Fruit fly (Drosophila melanogaster) ovary, adult (tissue): Measurements from ENCODE around the gene CG14207.

Experiments
- CG17801 ChIP-seq: fragments of 200-800 bp; optimal IDR thresholded peaks from 2 replicates; lab custom pipeline; 2019; ENCODE audit warnings: missing biosample characterization, mild to moderate bottlenecking, missing genetic modification characterization, moderate library complexity; ENCODE audit not compliant: partially characterized antibody

CG14207 gene

DNA sequence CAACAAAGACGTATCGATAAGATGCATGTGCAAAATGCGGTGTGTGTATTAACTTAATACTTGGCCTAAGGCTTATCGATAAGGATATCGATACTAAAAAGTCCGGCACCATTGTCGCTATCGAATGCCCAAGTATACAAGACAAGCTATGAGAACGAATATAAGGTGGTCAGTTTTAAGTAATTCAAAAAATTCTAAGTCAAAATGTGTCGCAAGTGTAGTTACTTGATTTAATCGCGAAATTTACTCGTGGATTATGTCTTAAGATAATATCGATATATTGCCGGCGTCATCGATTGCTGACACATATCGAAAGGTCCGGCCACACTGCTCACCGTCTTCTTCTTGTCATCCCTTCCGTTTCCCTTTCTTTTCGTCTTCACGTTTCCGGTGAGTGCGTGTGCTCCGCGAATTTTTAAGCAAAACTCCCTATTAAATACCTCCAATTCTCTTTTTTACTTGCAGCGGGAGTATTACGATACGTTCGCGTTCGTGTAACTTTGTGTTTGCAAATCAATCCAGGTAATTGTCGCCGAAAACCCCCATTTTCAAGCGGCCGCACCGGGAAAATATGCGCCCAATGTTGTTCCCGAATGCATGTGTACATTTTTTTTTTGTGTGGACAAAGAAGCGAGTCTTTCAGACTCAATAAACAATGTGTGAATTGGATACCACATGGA lies 7.2 kb upstream of the CG14207 start, which contains the start of gene RpS10b:
TSS of gene RpS10b (plus strand) at position 348 of the 680 bp plus-strand sequence.
- peak; percentile 91 for TF ChIP-seq CG17801

DNA sequence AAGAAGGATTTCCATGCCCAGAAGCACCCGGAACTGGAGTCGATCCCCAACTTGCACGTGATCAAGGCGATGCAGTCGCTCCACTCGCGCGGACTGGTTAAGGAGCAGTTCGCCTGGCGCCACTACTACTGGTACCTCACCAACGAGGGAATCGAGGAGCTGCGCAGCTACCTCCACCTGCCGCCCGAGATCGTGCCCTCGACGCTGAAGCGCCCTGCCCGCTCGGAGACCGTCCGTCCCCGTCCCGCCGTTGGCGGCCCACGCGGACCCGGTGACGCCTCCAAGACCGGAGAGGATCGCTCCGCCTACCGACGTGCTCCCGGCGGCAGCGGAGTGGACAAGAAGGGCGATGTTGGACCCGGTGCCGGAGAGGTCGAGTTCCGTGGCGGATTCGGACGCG lies 6.5 kb upstream of the CG14207 start:
- TF ChIP-seq CG17801, result no peak

DNA sequence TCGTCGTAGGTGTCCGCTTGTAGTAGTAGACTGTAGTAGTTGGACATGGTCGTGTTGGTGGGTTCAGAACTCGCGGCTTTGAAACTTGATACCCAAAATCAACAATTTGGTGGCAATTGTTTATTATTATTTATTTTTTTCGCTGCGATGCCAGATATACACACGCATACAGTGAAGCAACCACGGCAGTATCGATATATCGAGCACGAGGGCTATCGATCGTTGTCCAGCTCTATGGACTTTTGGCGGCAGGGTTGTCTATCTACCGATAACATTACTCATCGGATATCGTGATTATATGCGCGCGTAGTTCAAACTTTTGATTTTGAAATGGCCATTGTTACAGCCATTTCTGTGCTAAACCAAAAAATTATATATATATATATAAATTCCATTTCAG lies 3.4 kb upstream of the CG14207 start, which contains the start of gene CG14220:
TSS of gene CG14220 (minus strand) at position 208 of the 400 bp plus-strand sequence.
- TF ChIP-seq CG17801, result peak; percentile 69

DNA sequence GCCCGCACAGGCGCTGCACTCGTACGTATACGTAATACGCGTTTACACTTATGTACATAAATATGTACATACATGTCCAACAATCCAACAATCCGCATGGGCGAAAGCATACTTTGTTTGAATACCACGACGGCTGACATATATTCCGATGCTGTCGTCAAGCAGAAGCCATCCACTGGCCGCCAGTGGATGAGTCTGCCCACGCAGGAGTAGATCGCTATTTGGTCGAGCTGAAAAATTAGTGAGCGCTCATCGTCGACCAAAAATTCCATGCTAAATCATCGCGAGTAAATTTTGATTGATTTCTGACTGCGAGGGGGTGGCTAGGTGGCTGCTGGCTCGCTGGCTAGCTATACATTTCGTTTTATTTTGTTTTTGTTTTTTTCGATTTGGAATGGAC lies 2.5 kb upstream of the CG14207 start:
- TF ChIP-seq CG17801, result no peak

DNA sequence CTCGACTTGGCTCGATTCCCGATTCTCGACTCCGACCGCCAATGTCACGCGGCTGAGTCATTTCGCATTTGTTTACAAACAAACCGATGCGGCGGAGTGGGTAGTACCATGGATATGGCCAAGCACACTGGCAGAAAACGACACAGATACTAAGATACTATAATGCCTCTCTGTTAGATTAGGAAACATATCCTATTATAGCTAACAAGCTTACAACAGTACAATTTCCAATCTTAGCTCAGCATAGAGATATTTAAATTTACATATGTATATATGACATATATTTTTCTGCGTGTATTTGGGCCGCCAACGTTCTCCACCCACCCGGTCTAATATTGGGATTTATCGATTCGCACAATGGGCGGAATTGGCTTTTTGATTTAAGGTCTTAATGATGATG lies 1.0 kb upstream of the CG14207 start:
- TF ChIP-seq CG17801, result no peak

DNA sequence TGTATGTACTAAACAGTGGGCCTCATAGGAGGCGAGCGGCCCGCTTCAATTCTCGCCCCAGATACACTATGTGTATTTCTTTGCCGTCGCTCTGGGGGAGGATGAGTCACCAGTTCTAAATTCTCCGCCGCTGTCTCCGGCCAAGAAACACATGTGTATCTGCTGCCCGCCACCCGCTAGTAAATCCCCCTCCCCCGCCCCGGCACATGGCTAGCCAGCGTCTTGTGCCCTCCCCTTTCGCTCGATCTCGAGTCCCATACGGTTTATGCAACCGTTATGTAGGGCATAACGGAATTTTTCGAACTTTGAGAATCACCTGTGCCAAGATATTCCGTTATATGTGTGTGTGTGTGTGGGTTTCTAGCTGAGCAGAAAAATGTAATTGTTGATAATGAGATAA lies 916 bp downstream of the CG14207 start:
- TF ChIP-seq CG17801, result no peak

DNA sequence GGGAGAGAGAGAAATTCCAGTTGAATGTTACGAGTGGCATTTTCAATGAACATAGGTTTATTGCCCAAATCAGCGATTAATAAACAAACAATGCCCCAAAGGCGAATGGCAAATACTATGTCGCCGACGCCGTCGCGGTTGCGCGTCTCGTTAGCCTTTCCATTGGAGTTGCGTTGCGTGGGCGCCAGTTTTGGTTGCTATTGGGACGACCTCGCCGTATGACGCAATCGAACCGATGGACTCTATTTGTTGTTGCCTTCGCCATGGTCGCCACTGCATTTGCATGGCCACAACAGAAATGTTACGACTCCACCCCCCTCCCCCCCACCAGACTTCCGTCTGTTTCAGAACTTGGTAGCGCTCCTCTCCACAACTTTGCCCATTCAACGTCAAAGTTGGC lies 1.6 kb downstream of the CG14207 start:
- TF ChIP-seq CG17801, result no peak

DNA sequence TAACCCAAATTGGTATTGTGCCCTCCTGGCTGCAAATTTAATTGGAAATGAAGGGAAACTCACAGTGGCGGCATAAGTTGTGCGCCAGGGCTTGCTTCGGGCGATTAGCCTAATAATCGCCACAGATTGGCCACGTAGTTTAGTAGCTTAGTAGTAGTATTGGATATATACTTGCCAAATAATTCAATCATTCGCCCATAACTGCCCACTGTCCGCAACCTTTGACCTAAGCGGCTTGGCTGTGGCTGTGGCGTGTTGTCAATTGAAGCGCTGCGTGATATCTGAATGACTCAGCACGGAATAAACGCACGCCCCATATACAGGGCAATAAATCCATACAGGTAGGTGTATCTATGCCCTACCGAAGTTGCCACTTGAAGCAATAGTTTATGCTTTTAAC lies 2.0 kb downstream of the CG14207 start:
- no peak for TF ChIP-seq CG17801

DNA sequence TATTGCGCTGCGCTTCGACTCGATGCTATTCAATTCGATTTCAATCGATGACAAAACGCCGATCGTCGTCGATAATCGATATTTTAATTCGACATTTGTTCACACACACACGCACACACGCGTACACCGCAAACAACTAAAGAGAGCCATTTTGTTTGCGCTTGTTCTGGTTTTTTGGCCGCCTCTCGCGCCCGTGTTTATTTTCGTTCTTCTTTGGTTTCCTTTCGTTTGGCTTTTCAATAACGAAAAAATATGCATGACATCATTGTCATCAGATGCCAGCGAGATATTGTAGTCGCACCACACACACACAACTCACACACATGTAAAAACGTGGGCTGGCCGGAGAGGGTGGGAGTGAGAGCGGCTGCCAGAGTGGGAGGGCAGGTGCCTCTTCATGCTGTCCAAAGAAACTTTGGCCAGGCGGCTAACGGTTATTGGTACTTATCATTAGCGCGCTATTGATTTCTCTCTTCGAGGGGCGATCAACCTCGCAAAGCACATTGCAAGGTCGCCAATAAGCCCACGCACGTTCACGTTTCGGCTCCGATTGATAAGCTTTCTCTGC lies 3.1 kb downstream of the CG14207 start:
- TF ChIP-seq CG17801, result no peak

DNA sequence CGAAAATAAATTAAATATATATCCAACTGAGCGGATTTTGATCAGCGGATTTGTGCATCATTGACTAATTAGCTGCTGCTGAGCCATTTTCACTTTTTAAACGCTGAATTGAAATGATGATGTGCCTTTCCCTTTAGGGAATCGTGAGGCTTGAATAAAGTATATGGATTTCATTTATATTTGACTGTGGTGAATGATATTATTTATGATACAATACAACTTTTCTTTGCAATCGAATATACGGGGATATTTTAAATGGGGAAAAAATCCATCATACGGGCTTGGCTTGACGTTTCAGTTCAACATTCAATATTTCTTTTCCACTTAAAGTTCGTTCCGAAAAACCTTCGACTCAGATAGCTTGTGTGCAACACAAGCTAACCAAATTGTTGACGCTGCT lies 6.2 kb downstream of the CG14207 start, which contains the start of the genes Shawn and Tyler:
TSS of gene Shawn (plus strand) at position 301 of the 400 bp plus-strand sequence.
TSS of gene Tyler (plus strand) at position 301 of the 400 bp plus-strand sequence.
- no peak for TF ChIP-seq CG17801

DNA sequence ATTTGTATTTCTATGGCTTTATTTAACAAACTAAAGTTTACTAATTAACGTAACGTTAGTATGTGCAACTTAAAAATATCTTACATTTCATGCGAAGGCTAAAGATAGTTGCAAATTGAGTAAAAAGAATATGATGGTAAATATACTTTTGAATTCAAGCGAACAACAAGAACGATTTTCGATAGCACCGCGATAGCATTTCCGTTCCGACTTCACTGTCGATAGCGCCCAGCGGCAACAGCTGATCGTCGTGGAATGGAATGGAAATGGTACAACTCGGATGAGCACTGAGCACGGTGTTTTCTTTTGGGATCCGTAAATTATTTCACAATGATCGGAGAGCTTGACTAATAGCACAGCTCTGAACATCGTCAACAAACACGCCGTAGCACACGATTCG lies 8.5 kb downstream of the CG14207 start:
- TF ChIP-seq CG17801, result peak; percentile 85

DNA sequence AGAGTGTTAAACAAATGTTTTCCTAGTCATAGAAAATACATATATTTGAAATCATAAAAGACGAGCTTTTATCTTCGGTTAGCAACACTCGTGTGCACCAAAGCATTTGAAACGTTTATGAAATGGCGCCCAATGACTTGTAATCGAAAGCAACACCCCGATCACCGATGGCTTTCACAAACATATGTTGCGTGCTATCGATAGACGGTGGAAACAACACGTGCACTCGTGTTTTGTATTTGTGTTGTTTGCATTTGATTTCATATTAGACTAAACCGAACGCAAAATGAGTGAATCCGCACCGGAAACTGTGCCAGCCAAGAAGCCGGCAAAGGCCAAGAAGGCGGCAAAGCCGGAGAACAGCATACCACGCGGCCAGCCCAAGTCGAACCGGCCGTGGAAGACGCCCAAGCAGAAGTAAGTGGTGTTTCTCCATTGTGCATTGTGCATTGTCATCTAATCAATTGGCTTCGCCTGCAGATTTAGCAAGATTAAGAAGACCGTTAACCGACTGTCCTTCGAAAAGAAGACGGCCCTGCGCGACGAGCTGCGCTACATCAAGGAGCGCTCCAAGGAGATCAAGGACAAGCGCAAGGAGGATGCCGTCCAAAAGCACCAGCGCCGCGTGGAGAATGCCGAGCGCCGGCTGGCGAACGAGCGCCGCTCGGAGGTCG lies 11.1 kb downstream of the CG14207 start, which contains the start of gene CG14210:
TSS of gene CG14210 (plus strand) at position 207 of the 674 bp plus-strand sequence.
- no peak for TF ChIP-seq CG17801

DNA sequence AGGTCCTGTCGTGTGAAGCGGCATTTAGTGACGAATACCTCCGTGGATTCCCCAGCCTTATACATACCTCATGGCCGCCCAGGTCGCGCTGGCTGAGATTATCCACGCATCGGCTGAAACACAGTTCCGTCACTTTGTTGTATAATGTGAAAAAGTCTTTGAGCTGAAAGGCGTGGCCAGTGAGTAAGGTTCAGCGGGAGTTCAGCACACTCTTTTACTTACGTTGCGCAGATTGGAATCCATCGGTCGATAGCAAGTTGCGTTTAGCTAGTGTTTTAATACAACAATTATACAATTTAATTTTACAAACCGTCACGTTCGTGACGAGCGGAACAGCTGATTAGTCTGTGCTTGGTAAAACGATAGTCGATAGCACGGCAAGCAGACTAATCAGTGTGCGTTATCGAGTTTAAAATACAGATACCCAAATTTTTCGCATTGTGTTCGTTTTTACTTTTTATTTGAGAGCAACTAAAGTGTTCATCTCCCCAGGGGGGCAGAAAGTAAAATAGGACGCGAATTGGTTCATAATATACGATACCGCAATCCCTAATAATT lies 13.3 kb downstream of the CG14207 start, which contains the start of the genes Pstk and Tim9b:
TSS of gene Pstk (minus strand) at position 355 of the 558 bp plus-strand sequence.
TSS of gene Tim9b (minus strand) at position 355 of the 558 bp plus-strand sequence.
- TF ChIP-seq CG17801, result no peak

DNA sequence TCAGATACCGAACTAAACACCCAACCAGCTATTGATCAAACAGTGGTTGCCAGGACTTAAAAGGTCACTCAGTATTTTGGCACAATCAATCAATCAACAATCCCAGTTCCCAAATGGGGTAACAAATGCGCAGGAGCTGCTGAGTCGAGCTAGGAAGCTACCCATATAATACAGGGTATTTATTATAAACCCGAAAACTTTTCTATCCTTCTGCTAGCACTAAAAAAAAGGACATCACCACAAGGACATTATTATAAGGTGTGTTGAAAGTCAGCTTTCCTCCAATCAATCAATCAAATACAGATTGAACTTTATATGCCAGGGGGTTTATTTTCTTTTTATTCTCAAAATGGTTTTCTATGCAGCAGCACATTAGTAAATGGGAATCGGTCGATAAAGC lies 16.1 kb downstream of the CG14207 start, which contains the start of gene CG14221:
TSS of gene CG14221 (minus strand) at position 101 of the 400 bp plus-strand sequence.
- TF ChIP-seq CG17801, result no peak

DNA sequence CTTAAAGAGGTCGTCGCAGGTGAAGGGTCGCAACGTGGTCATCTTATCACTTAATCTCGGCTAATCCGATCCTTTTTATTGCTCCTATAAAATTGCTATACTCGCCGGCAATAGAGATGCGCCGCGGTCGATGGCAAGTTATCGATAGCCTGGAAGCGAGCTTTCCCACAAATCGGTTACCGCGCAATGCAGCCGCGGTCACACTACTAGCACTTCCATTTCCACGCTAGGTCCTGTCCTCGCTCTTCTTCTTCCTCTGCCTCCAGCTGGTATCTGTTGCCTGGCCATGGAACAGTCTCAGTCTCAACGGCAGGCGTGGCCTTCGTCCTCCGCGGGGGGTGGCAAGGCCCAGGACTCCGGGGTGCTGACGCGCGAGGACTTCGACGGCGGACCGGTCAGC lies 17.9 kb downstream of the CG14207 start, which contains the start of the genes Naa20A and MKP-4:
TSS of gene Naa20A (minus strand) at position 151 of the 400 bp plus-strand sequence.
TSS of gene MKP-4 (plus strand) at position 191 of the 400 bp plus-strand sequence.
- no peak for TF ChIP-seq CG17801

DNA sequence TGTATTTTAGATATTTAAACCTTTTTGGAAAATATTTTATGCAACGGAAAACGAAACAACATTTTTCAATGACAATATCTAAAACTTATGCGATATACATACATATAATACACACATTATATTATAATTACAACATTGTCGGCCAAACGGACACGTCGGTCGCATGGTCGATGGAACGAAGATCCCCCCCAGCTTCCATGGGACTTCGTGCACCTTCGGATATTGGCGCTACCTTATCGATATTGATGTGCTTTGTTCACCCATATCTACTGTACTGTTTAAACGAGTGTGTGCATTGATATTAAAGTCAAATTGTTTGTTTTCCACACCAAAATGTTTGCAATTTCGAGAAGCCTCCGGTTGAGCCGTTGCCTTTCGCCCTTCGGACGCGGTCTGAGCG lies 20.4 kb downstream of the CG14207 start, which contains the start of gene CG14212:
TSS of gene CG14212 (plus strand) at position 301 of the 400 bp plus-strand sequence.
- no peak for TF ChIP-seq CG17801
